Worm (Caenorhabditis elegans) whole organism, late embryonic: Measurements from ENCODE around the gene F59B2.13.

Experiments
- K09A11.1 ChIP-seq: sonication (generic microtip); optimal IDR thresholded peaks from 2 replicates; lab custom pipeline; 2017; ENCODE audit warnings: antibody characterized with exemption, mild to moderate bottlenecking, missing genetic modification characterization, missing compliant biosample characterization; ENCODE audit not compliant: insufficient read depth
- ceh-2 ChIP-seq: sonication (generic microtip); optimal IDR thresholded peaks from 2 replicates; lab custom pipeline; 2016; ENCODE audit warnings: missing genotype, missing genetic modification characterization, missing compliant biosample characterization
- ceh-34 ChIP-seq: sonication (generic microtip); optimal IDR thresholded peaks from 2 replicates; lab custom pipeline; 2016; ENCODE audit warnings: mild to moderate bottlenecking, missing genetic modification characterization, missing compliant biosample characterization
- dmd-4 ChIP-seq: sonication (generic microtip); optimal IDR thresholded peaks from 2 replicates; lab custom pipeline; 2016; ENCODE audit warnings: borderline replicate concordance, missing genetic modification characterization, missing compliant biosample characterization
- elt-2 ChIP-seq: sonication (generic microtip); optimal IDR thresholded peaks from 2 replicates; lab custom pipeline; 2016; ENCODE audit warnings: missing genetic modification reagents, missing genetic modification characterization, missing compliant biosample characterization
- eyg-1 ChIP-seq: sonication (generic microtip); optimal IDR thresholded peaks from 2 replicates; lab custom pipeline; 2016; ENCODE audit warnings: missing genotype, missing genetic modification characterization, missing compliant biosample characterization
- fkh-6 ChIP-seq: sonication (generic microtip); optimal IDR thresholded peaks from 2 replicates; lab custom pipeline; 2016; ENCODE audit warnings: missing genetic modification characterization, missing compliant biosample characterization
- nhr-11 ChIP-seq: fragments of 150-350 bp; optimal IDR thresholded peaks from 2 replicates; lab custom pipeline; 2014; ENCODE audit warnings: missing biosample characterization, missing genetic modification characterization
- nhr-232 ChIP-seq: sonication (generic microtip); optimal IDR thresholded peaks from 2 replicates; lab custom pipeline; 2016; ENCODE audit warnings: missing genetic modification characterization, missing compliant biosample characterization
- pag-3 ChIP-seq: sonication (generic microtip); optimal IDR thresholded peaks from 2 replicates; lab custom pipeline; 2016; ENCODE audit warnings: missing compliant biosample characterization, missing genetic modification characterization, borderline replicate concordance
- unc-55 ChIP-seq: sonication (generic microtip); optimal IDR thresholded peaks from 2 replicates; lab custom pipeline; 2017; ENCODE audit warnings: missing biosample characterization, missing genetic modification reagents, missing genetic modification characterization

DNA sequence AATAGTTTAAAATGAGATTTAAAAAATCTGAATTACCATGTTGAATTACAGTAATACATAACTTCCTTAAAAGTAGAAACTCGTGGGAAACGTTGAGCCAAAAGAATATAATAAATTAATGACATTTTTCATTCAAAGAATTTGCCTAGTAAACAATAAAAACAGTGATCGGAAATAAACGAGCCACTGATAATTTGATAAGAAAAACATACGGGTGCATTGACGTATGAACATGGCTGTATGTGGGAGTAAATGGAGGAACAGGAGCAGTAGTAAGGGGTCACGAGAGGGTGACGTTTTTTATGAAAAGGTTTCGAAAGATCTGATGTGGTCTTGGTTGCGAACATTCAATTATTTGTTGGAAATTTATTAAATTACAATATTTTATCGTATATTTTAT, 4.0 kb upstream of the F59B2.13 start:
- no peak for TF ChIP-seq ceh-34 (tag; lab: Kevin White, UChicago)
- no peak for TF ChIP-seq pag-3
- TF ChIP-seq fkh-6 (tag; lab: Kevin White, UChicago): no peak
- no peak for TF ChIP-seq dmd-4 (tag; lab: Kevin White, UChicago)
- TF ChIP-seq elt-2 (tag; lab: Kevin White, UChicago): no peak
- no peak for TF ChIP-seq eyg-1 (tag; lab: Kevin White, UChicago)
- no peak for TF ChIP-seq nhr-11
- no peak for TF ChIP-seq nhr-232 (tag; lab: Kevin White, UChicago)
- TF ChIP-seq ceh-2 (tag; lab: Kevin White, UChicago): no peak
- no peak for TF ChIP-seq unc-55 (GFP tag; lab: Kevin White, UChicago)
- TF ChIP-seq K09A11.1: no peak
